ENCODE assay signal across 1 fruit fly cellular context in the genomic region with DNA sequence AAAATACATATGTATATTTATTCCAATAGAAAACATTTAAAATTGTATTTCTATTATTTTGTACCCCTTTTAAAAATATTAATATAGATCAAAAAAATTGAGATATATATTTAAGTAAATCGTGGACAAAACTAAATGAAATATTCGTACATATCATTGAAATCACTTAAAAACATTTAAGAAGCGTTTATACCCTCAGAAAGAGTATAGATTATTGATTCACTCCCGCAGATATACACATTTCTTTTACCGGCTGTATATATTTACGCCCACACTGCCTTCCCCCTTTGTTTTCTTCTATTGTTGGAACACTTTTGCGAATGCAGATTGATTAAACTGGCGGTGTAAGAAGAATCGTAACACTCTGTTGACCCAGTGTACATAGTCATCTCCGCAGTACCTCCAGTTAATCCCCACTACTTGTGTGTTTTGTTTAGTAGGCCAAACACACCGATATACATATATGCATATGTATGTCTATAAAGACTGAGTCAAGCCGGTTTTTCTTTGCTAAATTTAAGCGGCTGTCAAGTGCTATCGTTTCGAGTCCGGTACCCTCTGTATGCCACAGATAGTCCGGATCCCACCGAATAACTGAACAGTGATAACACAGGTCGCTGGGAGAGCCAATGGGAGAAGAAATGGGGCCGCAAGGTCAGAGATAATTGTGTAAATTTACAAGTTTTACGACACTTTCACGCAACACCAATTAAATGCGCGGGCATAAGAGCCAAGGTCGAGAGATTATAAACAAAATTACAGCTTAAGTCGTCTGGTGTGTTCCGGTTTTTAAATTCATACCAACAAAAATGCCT.
TF ChIP-seq lines count a peak whose summit lies in the region.

No protein-coding gene starts in this region.

TF ChIP-seq in whole organism, embryonic, 481 proteins besides CTCF, POLR2A, EP300 and RAD21 (continued from another document and continues in another):
- TF ChIP-seq p53 (GFP tag; optimal IDR thresholded peaks at IDR 0.05; lab: Kevin White, UChicago) = peak; percentile 50
- peak; percentile 34 for TF ChIP-seq HLH54F (GFP tag; optimal IDR thresholded peaks at IDR 0.05; lab: Kevin White, UChicago)
- TF ChIP-seq dm (GFP tag; optimal IDR thresholded peaks at IDR 0.05; lab: Kevin White, UChicago) = peak; percentile 25
- TF ChIP-seq CG8388 (GFP tag; optimal IDR thresholded peaks at IDR 0.05; lab: Kevin White, UChicago) = no peak
- no peak for TF ChIP-seq CG7271 (tag; optimal IDR thresholded peaks at IDR 0.05; lab: Kevin White, UChicago)
- peak; percentile 15 for TF ChIP-seq CG4617 (GFP tag; optimal IDR thresholded peaks at IDR 0.05; lab: Kevin White, UChicago; ENCODE audit: borderline replicate concordance)
- peak; percentile 8 for TF ChIP-seq kah (GFP tag; optimal IDR thresholded peaks at IDR 0.05; lab: Kevin White, UChicago)
- peak; percentile 61; the same call in 1 of the 2 replicates for TF ChIP-seq CG31441 (GFP tag; IDR thresholded peaks at IDR 0.05; lab: Robert Waterston, UW)
- TF ChIP-seq CG2120 (GFP tag; optimal IDR thresholded peaks at IDR 0.05; lab: Kevin White, UChicago) = peak; percentile 31
- TF ChIP-seq CG6175 (GFP tag; IDR thresholded peaks at IDR 0.05; lab: Robert Waterston, UW) = no peak
- TF ChIP-seq exex (tag; optimal IDR thresholded peaks at IDR 0.05; lab: Kevin White, UChicago) = peak; percentile 51
- no peak for TF ChIP-seq CG6272 (GFP tag; IDR thresholded peaks at IDR 0.05; lab: Robert Waterston, UW)
- TF ChIP-seq HLH3B (GFP tag; IDR thresholded peaks at IDR 0.05; lab: Robert Waterston, UW) = peak; percentile 6; the same call in 1 of the 2 replicates
- TF ChIP-seq sqz (GFP tag; optimal IDR thresholded peaks at IDR 0.05; lab: Kevin White, UChicago) = no peak
- TF ChIP-seq CG8478 (optimal IDR thresholded peaks at IDR 0.05; lab: Kevin White, UChicago) = no peak
- peak; percentile 17 for TF ChIP-seq unpg (GFP tag; optimal IDR thresholded peaks at IDR 0.05; lab: Kevin White, UChicago)
- TF ChIP-seq shn (GFP tag; optimal IDR thresholded peaks at IDR 0.05; lab: Kevin White, UChicago) = peak; percentile 40
- no peak for TF ChIP-seq sob (GFP tag; IDR thresholded peaks at IDR 0.05; lab: Robert Waterston, UW)
- no peak for TF ChIP-seq prd (optimal IDR thresholded peaks at IDR 0.05; lab: Kevin White, UChicago)
- TF ChIP-seq prd (GFP tag; IDR thresholded peaks at IDR 0.05; lab: Robert Waterston, UW) = no peak
- peak; percentile 40 for TF ChIP-seq slou (GFP tag; optimal IDR thresholded peaks at IDR 0.05; lab: Kevin White, UChicago)
- peak; percentile 76 for TF ChIP-seq CG10209 (GFP tag; optimal IDR thresholded peaks at IDR 0.05; lab: Kevin White, UChicago)
- TF ChIP-seq org-1 (GFP tag; optimal IDR thresholded peaks at IDR 0.05; lab: Kevin White, UChicago) = peak; percentile 76
- no peak for TF ChIP-seq CG10565 (GFP tag; optimal IDR thresholded peaks at IDR 0.05; lab: Kevin White, UChicago)
- no peak for TF ChIP-seq Lim3 (GFP tag; IDR thresholded peaks at IDR 0.05; lab: Robert Waterston, UW)
- peak; percentile 39 for TF ChIP-seq Atf-2 (GFP tag; optimal IDR thresholded peaks at IDR 0.05; lab: Kevin White, UChicago)
- TF ChIP-seq C15 (GFP tag; IDR thresholded peaks at IDR 0.05; lab: Robert Waterston, UW) = no peak
- peak; percentile 69 for TF ChIP-seq CG17568 (GFP tag; optimal IDR thresholded peaks at IDR 0.05; lab: Kevin White, UChicago)
- TF ChIP-seq tll (GFP tag; optimal IDR thresholded peaks at IDR 0.05; lab: Kevin White, UChicago) = no peak
- no peak for TF ChIP-seq jigr1 (GFP tag; IDR thresholded peaks at IDR 0.05; lab: Robert Waterston, UW)
- TF ChIP-seq CG9215 (GFP tag; IDR thresholded peaks at IDR 0.05; lab: Robert Waterston, UW) = no peak
- no peak for TF ChIP-seq CG15269 (tag; optimal IDR thresholded peaks at IDR 0.05; lab: Kevin White, UChicago)
- peak; percentile 14 for TF ChIP-seq HmgZ (tag; optimal IDR thresholded peaks at IDR 0.05; lab: Kevin White, UChicago)
- peak; percentile 68 for TF ChIP-seq Mes4 (GFP tag; optimal IDR thresholded peaks at IDR 0.05; lab: Kevin White, UChicago)
- no peak for TF ChIP-seq Fer1 (GFP tag; optimal IDR thresholded peaks at IDR 0.05; lab: Kevin White, UChicago)
- TF ChIP-seq CG12391 (tag; optimal IDR thresholded peaks at IDR 0.05; lab: Kevin White, UChicago) = peak; percentile 25
- TF ChIP-seq cwo (GFP tag; optimal IDR thresholded peaks at IDR 0.05; lab: Kevin White, UChicago) = no peak
- TF ChIP-seq disco-r (GFP tag; optimal IDR thresholded peaks at IDR 0.05; lab: Kevin White, UChicago) = peak; percentile 61
- TF ChIP-seq slp2 (GFP tag; optimal IDR thresholded peaks at IDR 0.05; lab: Kevin White, UChicago) = peak; percentile 50
- no peak for TF ChIP-seq sna (GFP tag; IDR thresholded peaks at IDR 0.05; lab: Robert Waterston, UW; ENCODE audit: partially characterized antibody)
- peak; percentile 17 for TF ChIP-seq kay (GFP tag; optimal IDR thresholded peaks at IDR 0.05; lab: Kevin White, UChicago)
- TF ChIP-seq chif (GFP tag; optimal IDR thresholded peaks at IDR 0.05; lab: Kevin White, UChicago) = peak; percentile 45 to 70
- TF ChIP-seq nerfin-1 (tag; optimal IDR thresholded peaks at IDR 0.05; lab: Kevin White, UChicago) = peak; percentile 49
- TF ChIP-seq ap (GFP tag; IDR thresholded peaks at IDR 0.05; lab: Robert Waterston, UW) = no peak
- TF ChIP-seq Dad (GFP tag; optimal IDR thresholded peaks at IDR 0.05; lab: Kevin White, UChicago) = peak; percentile 4
- no peak for TF ChIP-seq cad (GFP tag; optimal IDR thresholded peaks at IDR 0.05; lab: Kevin White, UChicago)
- TF ChIP-seq Blimp-1 (GFP tag; optimal IDR thresholded peaks at IDR 0.05; lab: Kevin White, UChicago) = no peak
- peak in 1 of 2 experiments; percentile 58 for TF ChIP-seq bsh (GFP tag; optimal IDR thresholded peaks at IDR 0.05; lab: Kevin White, UChicago)
- no peak for TF ChIP-seq Rx (GFP tag; IDR thresholded peaks at IDR 0.05; lab: Robert Waterston, UW)
- peak; percentile 50 for TF ChIP-seq Mad (GFP tag; optimal IDR thresholded peaks at IDR 0.05; lab: Kevin White, UChicago)
- peak; percentile 35; the same call in 1 of the 2 replicates for TF ChIP-seq Ptx1 (GFP tag; IDR thresholded peaks at IDR 0.05; lab: Robert Waterston, UW)
- TF ChIP-seq wek (GFP tag; optimal IDR thresholded peaks at IDR 0.05; lab: Kevin White, UChicago) = peak; percentile 83
- no peak for TF ChIP-seq H2.0 (GFP tag; IDR thresholded peaks at IDR 0.05; lab: Robert Waterston, UW)
- TF ChIP-seq CG12219 (GFP tag; optimal IDR thresholded peaks at IDR 0.05; lab: Kevin White, UChicago) = peak; percentile 30
- TF ChIP-seq CG2199 (GFP tag; IDR thresholded peaks at IDR 0.05; lab: Robert Waterston, UW) = 0 out of 3 replicates have a peak, but pooled peaks have one; percentile 35
- no peak for TF ChIP-seq twi (tag; optimal IDR thresholded peaks at IDR 0.05; lab: Kevin White, UChicago)
- TF ChIP-seq hkb (optimal IDR thresholded peaks at IDR 0.05; lab: Kevin White, UChicago) = no peak
- TF ChIP-seq hkb (GFP tag; IDR thresholded peaks at IDR 0.05; lab: Robert Waterston, UW) = no peak
- no peak for TF ChIP-seq Taf1 (GFP tag; IDR thresholded peaks at IDR 0.05; lab: Robert Waterston, UW)
- no peak for TF ChIP-seq tgo (GFP tag; IDR thresholded peaks at IDR 0.05; lab: Robert Waterston, UW)
- TF ChIP-seq fu2 (GFP tag; optimal IDR thresholded peaks at IDR 0.05; lab: Kevin White, UChicago) = peak; percentile 12
- no peak for TF ChIP-seq pan (optimal IDR thresholded peaks at IDR 0.05; lab: Kevin White, UChicago)
- TF ChIP-seq pan (GFP tag; optimal IDR thresholded peaks at IDR 0.05 in 1 of 2, IDR thresholded peaks at IDR 0.05 in 1 of 2) = no peak
- TF ChIP-seq gsb (GFP tag; IDR thresholded peaks at IDR 0.05; lab: Robert Waterston, UW) = no peak
- no peak for TF ChIP-seq Jarid2 (GFP tag; optimal IDR thresholded peaks at IDR 0.05; lab: Kevin White, UChicago)
- peak; percentile 46; the same call in 1 of the 2 replicates for TF ChIP-seq vvl (GFP tag; IDR thresholded peaks at IDR 0.05; lab: Robert Waterston, UW)
- TF ChIP-seq CG5953 (GFP tag; IDR thresholded peaks at IDR 0.05; lab: Robert Waterston, UW) = peak; percentile 47; the same call in 1 of the 2 replicates
- no peak for TF ChIP-seq hb (GFP tag; IDR thresholded peaks at IDR 0.05; lab: Robert Waterston, UW; ENCODE audit: partially characterized antibody)
- TF ChIP-seq CG1529 (GFP tag; optimal IDR thresholded peaks at IDR 0.05; lab: Kevin White, UChicago) = peak; percentile 73
- 0 out of 2 replicates have a peak, but pooled peaks have one; percentile 22 for TF ChIP-seq bowl (GFP tag; IDR thresholded peaks at IDR 0.05; lab: Robert Waterston, UW)
- no peak for TF ChIP-seq Xbp1 (GFP tag; optimal IDR thresholded peaks at IDR 0.05; lab: Kevin White, UChicago)
- no peak for TF ChIP-seq CG4282 (GFP tag; optimal IDR thresholded peaks at IDR 0.05; lab: Kevin White, UChicago)
- TF ChIP-seq CG10654 (GFP tag; optimal IDR thresholded peaks at IDR 0.05; lab: Kevin White, UChicago) = peak; percentile 46
- peak; percentile 32; the same call in 1 of the 2 replicates for TF ChIP-seq CG17328 (GFP tag; IDR thresholded peaks at IDR 0.05; lab: Robert Waterston, UW)
- no peak for TF ChIP-seq bbx (GFP tag; IDR thresholded peaks at IDR 0.05; lab: Robert Waterston, UW; ENCODE audit: partially characterized antibody)
- peak; percentile 21; the same call in 1 of the 2 replicates for TF ChIP-seq CG4360 (GFP tag; IDR thresholded peaks at IDR 0.05; lab: Robert Waterston, UW)
- TF ChIP-seq Sin3A (optimal IDR thresholded peaks at IDR 0.05; lab: Kevin White, UChicago) = no peak
- TF ChIP-seq CG9797 (GFP tag; optimal IDR thresholded peaks at IDR 0.05; lab: Kevin White, UChicago) = no peak
- peak; percentile 12 for TF ChIP-seq CG13894 (tag; optimal IDR thresholded peaks at IDR 0.05; lab: Kevin White, UChicago)
- TF ChIP-seq CG17385 (GFP tag; optimal IDR thresholded peaks at IDR 0.05; lab: Kevin White, UChicago) = peak; percentile 43
- peak; percentile 63; the same call in 2 of the 3 replicates for TF ChIP-seq sr (GFP tag; IDR thresholded peaks at IDR 0.05; lab: Robert Waterston, UW)
- 0 out of 2 replicates have a peak, but pooled peaks have one; percentile 5 for TF ChIP-seq stc (GFP tag; IDR thresholded peaks at IDR 0.05; lab: Robert Waterston, UW)
- TF ChIP-seq CG31365 (tag; optimal IDR thresholded peaks at IDR 0.05; lab: Kevin White, UChicago) = peak; percentile 71
- no peak for TF ChIP-seq ttk (GFP tag; IDR thresholded peaks at IDR 0.05; lab: Robert Waterston, UW)
- no peak for TF ChIP-seq CG13775 (GFP tag; optimal IDR thresholded peaks at IDR 0.05; lab: Kevin White, UChicago)
- no peak for TF ChIP-seq Hr39 (optimal IDR thresholded peaks at IDR 0.05; lab: Kevin White, UChicago)
- TF ChIP-seq CG3726 (GFP tag; IDR thresholded peaks at IDR 0.05; lab: Robert Waterston, UW) = no peak
- TF ChIP-seq CG10321 (GFP tag; IDR thresholded peaks at IDR 0.05; lab: Robert Waterston, UW) = 0 out of 2 replicates have a peak, but pooled peaks have one; percentile 14
- peak; percentile 74 for TF ChIP-seq CG16863 (GFP tag; optimal IDR thresholded peaks at IDR 0.05; lab: Kevin White, UChicago)
- no peak for TF ChIP-seq ase (GFP tag; IDR thresholded peaks at IDR 0.05; lab: Robert Waterston, UW)
- no peak for TF ChIP-seq Dref (GFP tag; IDR thresholded peaks at IDR 0.05; lab: Robert Waterston, UW)
- TF ChIP-seq CG11696 (GFP tag; IDR thresholded peaks at IDR 0.05; lab: Robert Waterston, UW) = 0 out of 2 replicates have a peak, but pooled peaks have one; percentile 56
- TF ChIP-seq Meics (GFP tag; optimal IDR thresholded peaks at IDR 0.05; lab: Kevin White, UChicago) = peak; percentile 83
- TF ChIP-seq zf30C (GFP tag; optimal IDR thresholded peaks at IDR 0.05; lab: Kevin White, UChicago) = no peak
- peak; percentile 7 for TF ChIP-seq CG4424 (GFP tag; optimal IDR thresholded peaks at IDR 0.05; lab: Kevin White, UChicago)
- no peak for TF ChIP-seq CG7357 (GFP tag; IDR thresholded peaks at IDR 0.05; lab: Robert Waterston, UW)
- peak in 1 of 3 experiments; percentile 49 for TF ChIP-seq lola (GFP tag; optimal IDR thresholded peaks at IDR 0.05; lab: Kevin White, UChicago)
- peak; percentile 79 for TF ChIP-seq CG2875 (GFP tag; optimal IDR thresholded peaks at IDR 0.05; lab: Kevin White, UChicago)
- TF ChIP-seq CG7786 (GFP tag; optimal IDR thresholded peaks at IDR 0.05; lab: Kevin White, UChicago) = peak; percentile 32
- no peak for TF ChIP-seq CG11560 (tag; IDR thresholded peaks at IDR 0.05; lab: Robert Waterston, UW)
- TF ChIP-seq pho (GFP tag; optimal IDR thresholded peaks at IDR 0.05; lab: Kevin White, UChicago) = no peak
- peak; percentile 16 for TF ChIP-seq CG14710 (tag; optimal IDR thresholded peaks at IDR 0.05; lab: Kevin White, UChicago)
- TF ChIP-seq az2 (GFP tag; optimal IDR thresholded peaks at IDR 0.05; lab: Kevin White, UChicago) = no peak
- TF ChIP-seq CG13287 (GFP tag; IDR thresholded peaks at IDR 0.05; lab: Robert Waterston, UW; ENCODE audit: partially characterized antibody) = no peak
- peak; percentile 60 for TF ChIP-seq ems (GFP tag; optimal IDR thresholded peaks at IDR 0.05; lab: Kevin White, UChicago)
- TF ChIP-seq CG3163 (GFP tag; optimal IDR thresholded peaks at IDR 0.05; lab: Kevin White, UChicago) = peak; percentile 43
- peak; percentile 11 for TF ChIP-seq CG9876 (GFP tag; optimal IDR thresholded peaks at IDR 0.05; lab: Kevin White, UChicago)
- 0 out of 3 replicates have a peak, but pooled peaks have one; percentile 21 for TF ChIP-seq Mrtf (GFP tag; IDR thresholded peaks at IDR 0.05; lab: Robert Waterston, UW)
- TF ChIP-seq CG8924 (tag; optimal IDR thresholded peaks at IDR 0.05; lab: Kevin White, UChicago) = peak; percentile 41
- peak; percentile 38 for TF ChIP-seq jumu (GFP tag; optimal IDR thresholded peaks at IDR 0.05; lab: Kevin White, UChicago)
- TF ChIP-seq CG6854 (GFP tag; optimal IDR thresholded peaks at IDR 0.05; lab: Kevin White, UChicago) = peak; percentile 55
- peak; percentile 46 for TF ChIP-seq CG18764 (GFP tag; optimal IDR thresholded peaks at IDR 0.05; lab: Kevin White, UChicago)
- no peak for TF ChIP-seq BEAF-32 (GFP tag; optimal IDR thresholded peaks at IDR 0.05; lab: Kevin White, UChicago)
- TF ChIP-seq MESR4 (GFP tag; optimal IDR thresholded peaks at IDR 0.05; lab: Kevin White, UChicago) = peak; percentile 12
- peak; percentile 87 for TF ChIP-seq CG1792 (GFP tag; optimal IDR thresholded peaks at IDR 0.05; lab: Kevin White, UChicago)
- TF ChIP-seq CG7839 (tag; optimal IDR thresholded peaks at IDR 0.05; lab: Kevin White, UChicago) = peak; percentile 14
- no peak for TF ChIP-seq sug (tag; optimal IDR thresholded peaks at IDR 0.05; lab: Kevin White, UChicago)
- TF ChIP-seq gem (tag; optimal IDR thresholded peaks at IDR 0.05; lab: Kevin White, UChicago) = peak; percentile 44
- TF ChIP-seq ATbp (GFP tag; optimal IDR thresholded peaks at IDR 0.05; lab: Kevin White, UChicago) = peak; percentile 90
- no peak for TF ChIP-seq Hand (GFP tag; optimal IDR thresholded peaks at IDR 0.05; lab: Kevin White, UChicago)
- TF ChIP-seq TFAM (GFP tag; optimal IDR thresholded peaks at IDR 0.05; lab: Kevin White, UChicago) = peak; percentile 54
